Worm (Caenorhabditis elegans): ENCODE results near the gene npp-23.
A peak's percentile ranks its signal among the peaks of the same experiment; 100 is the strongest.

The npp-23 gene

ce11 chrIV:8869624-8870023, at the start of gene npp-23:
TSS of gene npp-23 (minus strand) at chrIV:8869679.
- TF ChIP-seq snpc-1.1 (tag; optimal IDR thresholded peaks at IDR 0.05; ENCODE audit: insufficient read depth) = no peak
- no peak for TF ChIP-seq fkh-3 (tag; optimal IDR thresholded peaks at IDR 0.05)
- no peak for TF ChIP-seq mel-28 (tag; optimal IDR thresholded peaks at IDR 0.05; ENCODE audit: borderline replicate concordance)
- TF ChIP-seq ets-4 (GFP tag; optimal IDR thresholded peaks at IDR 0.05) = no peak
- TF ChIP-seq F52B5.7 (tag; optimal IDR thresholded peaks at IDR 0.05) = no peak
- TF ChIP-seq sptf-2 (GFP tag; optimal IDR thresholded peaks at IDR 0.05) = no peak
- no peak for TF ChIP-seq lsy-27 (tag; optimal IDR thresholded peaks at IDR 0.05; ENCODE audit: borderline replicate concordance, insufficient read depth)
- no peak for TF ChIP-seq cebp-2 (GFP tag; IDR thresholded peaks at IDR 0.05)
- TF ChIP-seq attf-3 (GFP tag; conservative IDR thresholded peaks at IDR 0.05) = peak; percentile 94
- TF ChIP-seq snpc-3.4 (tag; optimal IDR thresholded peaks at IDR 0.05) = no peak
- no peak for TF ChIP-seq madf-10 (tag; optimal IDR thresholded peaks at IDR 0.05)
- peak in 1 of 3 experiments; percentile 86 for TF ChIP-seq lin-35 (GFP tag; optimal IDR thresholded peaks at IDR 0.05)
- no peak for TF ChIP-seq egl-18 (GFP tag; IDR thresholded peaks at IDR 0.05)
- no peak for TF ChIP-seq F49E8.2 (tag; optimal IDR thresholded peaks at IDR 0.05; ENCODE audit: insufficient read depth)
- no peak for TF ChIP-seq ZK185.1 (tag; optimal IDR thresholded peaks at IDR 0.05; ENCODE audit: poor library complexity, severe bottlenecking)
- no peak for TF ChIP-seq F22D6.2 (tag; optimal IDR thresholded peaks at IDR 0.05)
- peak; percentile 71 for TF ChIP-seq dpl-1 (GFP tag; optimal IDR thresholded peaks at IDR 0.05)
- no peak for TF ChIP-seq Y56A3A.18 (GFP tag; IDR thresholded peaks at IDR 0.05)
- TF ChIP-seq nhr-27 (tag; optimal IDR thresholded peaks at IDR 0.05) = no peak
- TF ChIP-seq B0035.1 (tag; optimal IDR thresholded peaks at IDR 0.05) = no peak
- TF ChIP-seq mcd-1 (GFP tag; IDR thresholded peaks at IDR 0.05) = no peak
- TF ChIP-seq hmg-20 (GFP tag; IDR thresholded peaks at IDR 0.05) = no peak
- no peak for TF ChIP-seq bed-2 (GFP tag; IDR thresholded peaks at IDR 0.05)
- no peak for TF ChIP-seq ceh-40 (GFP tag; IDR thresholded peaks at IDR 0.05)
- no peak for TF ChIP-seq chd-7 (tag; optimal IDR thresholded peaks at IDR 0.05)
- no peak for TF ChIP-seq lag-1 (GFP tag; IDR thresholded peaks at IDR 0.05)
- TF ChIP-seq tlf-1 (GFP tag; optimal IDR thresholded peaks at IDR 0.05) = no peak
- no peak for TF ChIP-seq F55B11.4 (tag; optimal IDR thresholded peaks at IDR 0.05; ENCODE audit: borderline replicate concordance, insufficient read depth)
- TF ChIP-seq gei-17 (GFP tag; optimal IDR thresholded peaks at IDR 0.05) = no peak
- no peak for TF ChIP-seq mxl-1 (tag; optimal IDR thresholded peaks at IDR 0.05)
- no peak for TF ChIP-seq ztf-28 (GFP tag; IDR thresholded peaks at IDR 0.05)
- TF ChIP-seq ztf-26 (tag; optimal IDR thresholded peaks at IDR 0.05) = no peak
- peak; percentile 85 for TF ChIP-seq efl-1 (GFP tag; optimal IDR thresholded peaks at IDR 0.05)
- no peak for TF ChIP-seq nfyb-1 (GFP tag; IDR thresholded peaks at IDR 0.05)
- TF ChIP-seq lin-26 (GFP tag; IDR thresholded peaks at IDR 0.05) = no peak

ce11 chrIV:8918790-8919189, 49.3 kb upstream of the npp-23 start, which contains the start of gene rap-1:
TSS of gene rap-1 (minus strand) at chrIV:8918890.
- TF ChIP-seq ceh-58 (GFP tag; IDR thresholded peaks at IDR 0.05) = no peak
- TF ChIP-seq fkh-3 (tag; optimal IDR thresholded peaks at IDR 0.05) = no peak
- TF ChIP-seq F23B12.7 (tag; optimal IDR thresholded peaks at IDR 0.05; ENCODE audit: insufficient read depth) = no peak
- no peak for TF ChIP-seq B0336.3 (GFP tag; IDR thresholded peaks at IDR 0.05)
- TF ChIP-seq Y95B8A.8 (GFP tag; IDR thresholded peaks at IDR 0.05) = no peak
- TF ChIP-seq madf-10 (tag; optimal IDR thresholded peaks at IDR 0.05) = no peak
- TF ChIP-seq repo-1 (tag; optimal IDR thresholded peaks at IDR 0.05) = no peak
- TF ChIP-seq him-1 (tag; optimal IDR thresholded peaks at IDR 0.05) = no peak
- no peak for TF ChIP-seq K12H6.12 (tag; optimal IDR thresholded peaks at IDR 0.05)
- no peak for TF ChIP-seq hrde-1 (tag; optimal IDR thresholded peaks at IDR 0.05; ENCODE audit: borderline replicate concordance)
